Fruit fly (Drosophila melanogaster) whole organism, embryonic: Measurements from ENCODE around the gene CG7601.

ENCODE experiments used
- ATbp ChIP-seq: fragments of 200-800 bp; sonication (Bioruptor generic); optimal IDR thresholded peaks from 2 replicates; lab custom pipeline; 2017; ENCODE audit warnings: missing biosample characterization, mild to moderate bottlenecking, missing genetic modification characterization, missing genetic modification reagents
- Bteb2 ChIP-seq: fragments of 200-800 bp; sonication (Bioruptor generic); optimal IDR thresholded peaks from 2 replicates; lab custom pipeline; 2016; ENCODE audit warnings: missing biosample characterization, missing genetic modification characterization
- CG11723 ChIP-seq: fragments of 200-800 bp; sonication (Bioruptor generic); optimal IDR thresholded peaks from 2 replicates; lab custom pipeline; 2017; ENCODE audit warnings: missing biosample characterization, mild to moderate bottlenecking, missing genetic modification characterization
- CG12236 ChIP-seq: fragments of 200-800 bp; sonication (Bioruptor generic); optimal IDR thresholded peaks from 2 replicates; lab custom pipeline; 2016; ENCODE audit warnings: missing biosample characterization, missing genetic modification characterization
- CG12299 ChIP-seq: fragments of 200-800 bp; sonication (Bioruptor generic); optimal IDR thresholded peaks from 2 replicates; lab custom pipeline; 2018; ENCODE audit warnings: missing biosample characterization, mild to moderate bottlenecking, missing genetic modification characterization
- CG12744 ChIP-seq: fragments of 200-800 bp; sonication (Bioruptor generic); optimal IDR thresholded peaks from 2 replicates; lab custom pipeline; 2016; ENCODE audit warnings: missing biosample characterization, missing genetic modification characterization
- CG13123 ChIP-seq: fragments of 200-800 bp; sonication (Bioruptor generic); optimal IDR thresholded peaks from 2 replicates; lab custom pipeline; 2016; ENCODE audit warnings: missing biosample characterization, missing genetic modification characterization
- CG13296 ChIP-seq: fragments of 200-800 bp; sonication (Bioruptor generic); optimal IDR thresholded peaks from 3 replicates; lab custom pipeline; 2018; ENCODE audit warnings: missing biosample characterization, mild to moderate bottlenecking, missing genetic modification characterization
- CG15011 ChIP-seq: fragments of 200-800 bp; sonication (Bioruptor generic); optimal IDR thresholded peaks from 3 replicates; lab custom pipeline; 2018; ENCODE audit warnings: missing biosample characterization, mild to moderate bottlenecking, missing genetic modification characterization
- CG17568 ChIP-seq: fragments of 200-800 bp; sonication (Bioruptor generic); optimal IDR thresholded peaks from 2 replicates; lab custom pipeline; 2018; ENCODE audit warnings: missing biosample characterization, mild to moderate bottlenecking, missing genetic modification characterization, moderate library complexity
- CG17912 ChIP-seq: fragments of 200-800 bp; sonication (Bioruptor generic); optimal IDR thresholded peaks from 2 replicates; lab custom pipeline; 2018; ENCODE audit warnings: missing biosample characterization, mild to moderate bottlenecking, missing genetic modification characterization
- CG3065 ChIP-seq: fragments of 200-800 bp; sonication (Bioruptor generic); optimal IDR thresholded peaks from 2 replicates; lab custom pipeline; 2016; ENCODE audit warnings: missing biosample characterization, missing genetic modification characterization
- CG31365 ChIP-seq: fragments of 200-800 bp; sonication (Bioruptor generic); optimal IDR thresholded peaks from 2 replicates; lab custom pipeline; 2018; ENCODE audit warnings: missing biosample characterization, mild to moderate bottlenecking, missing genetic modification characterization
- CG31441 ChIP-seq: fragments of 200-800 bp; sonication (Bioruptor generic); IDR thresholded peaks from 2 replicates; pipeline ENCODE4 v1.3.6; 2022; ENCODE audit warnings: missing biosample characterization, missing genetic modification characterization
- CG4282 ChIP-seq: fragments of 200-800 bp; sonication (Bioruptor generic); optimal IDR thresholded peaks from 2 replicates; lab custom pipeline; 2016; ENCODE audit warnings: missing biosample characterization, missing genetic modification characterization
- CG4328 ChIP-seq: fragments of 200-800 bp; sonication (Bioruptor generic); optimal IDR thresholded peaks from 3 replicates; lab custom pipeline; 2017; ENCODE audit warnings: missing biosample characterization, missing genetic modification reagents, missing genetic modification characterization
- CG4360 ChIP-seq: fragments of 200-800 bp; sonication (Bioruptor generic); IDR thresholded peaks from 2 replicates; pipeline ENCODE4 v1.3.6; 2022; ENCODE audit warnings: missing biosample characterization, missing genetic modification characterization
- CG7372 ChIP-seq: fragments of 200-800 bp; sonication (Bioruptor generic); IDR thresholded peaks from 2 replicates; pipeline ENCODE4 v1.3.6; 2022; ENCODE audit warnings: missing biosample characterization, missing genetic modification characterization
- CG7928 ChIP-seq: fragments of 200-800 bp; sonication (Bioruptor generic); optimal IDR thresholded peaks from 2 replicates; lab custom pipeline; 2017; ENCODE audit warnings: missing biosample characterization, mild to moderate bottlenecking, missing genetic modification characterization
- CG7963 ChIP-seq: fragments of 200-800 bp; sonication (Bioruptor generic); IDR thresholded peaks from 3 replicates; pipeline ENCODE4 v1.3.6; 2022; ENCODE audit warnings: missing biosample characterization, missing genetic modification characterization; ENCODE audit not compliant: partially characterized antibody
- CG8089 ChIP-seq: fragments of 200-800 bp; sonication (Bioruptor generic); optimal IDR thresholded peaks from 3 replicates; lab custom pipeline; 2016; ENCODE audit warnings: missing biosample characterization, missing genetic modification characterization
- CG8388 ChIP-seq: fragments of 200-800 bp; sonication (Bioruptor generic); optimal IDR thresholded peaks from 2 replicates; lab custom pipeline; 2019; ENCODE audit warnings: missing biosample characterization, mild to moderate bottlenecking, missing genetic modification characterization, moderate library complexity
- CG9215 ChIP-seq: fragments of 200-800 bp; sonication (Bioruptor generic); IDR thresholded peaks from 2 replicates; pipeline ENCODE4 v1.3.6; 2022; ENCODE audit warnings: missing biosample characterization, missing genetic modification characterization
- GATAe ChIP-seq: fragments of 200-800 bp; sonication (Bioruptor generic); conservative IDR thresholded peaks from 2 replicates; pipeline ENCODE4 v1.3.6; 2022; ENCODE audit warnings: missing biosample characterization, missing genetic modification characterization
- H2.0 ChIP-seq: fragments of 200-800 bp; sonication (Bioruptor generic); IDR thresholded peaks from 2 replicates; pipeline ENCODE4 v1.3.6; 2022; ENCODE audit warnings: missing biosample characterization, missing genetic modification characterization
- Lpt ChIP-seq: fragments of >200 bp; optimal IDR thresholded peaks from 2 replicates; lab custom pipeline; 2018; ENCODE audit warnings: missing biosample characterization, missing genetic modification characterization
- Nf-YA ChIP-seq: fragments of 200-800 bp; sonication (Bioruptor generic); IDR thresholded peaks from 2 replicates; pipeline ENCODE4 v1.3.6; 2022; ENCODE audit warnings: missing biosample characterization, missing genetic modification characterization
- Six4 ChIP-seq: fragments of 200-800 bp; sonication (Bioruptor generic); optimal IDR thresholded peaks from 2 replicates; lab custom pipeline; 2016; ENCODE audit warnings: missing biosample characterization, missing genetic modification characterization
- Vsx1 ChIP-seq: fragments of 200-800 bp; sonication (Bioruptor generic); optimal IDR thresholded peaks from 2 replicates; lab custom pipeline; 2017; ENCODE audit warnings: missing biosample characterization, mild to moderate bottlenecking, missing genetic modification characterization, missing genetic modification reagents
- ab ChIP-seq: fragments of 200-800 bp; sonication (Bioruptor generic); optimal IDR thresholded peaks from 2 replicates; lab custom pipeline; 2016; ENCODE audit warnings: missing biosample characterization, missing genetic modification characterization
- ara ChIP-seq: fragments of 200-800 bp; sonication (Bioruptor generic); IDR thresholded peaks from 2 replicates; pipeline ENCODE4 v1.3.6; 2022; ENCODE audit warnings: missing biosample characterization, missing genetic modification characterization
- ato ChIP-seq: fragments of 200-800 bp; sonication (Bioruptor generic); IDR thresholded peaks from 2 replicates; pipeline ENCODE4 v1.3.6; 2022; ENCODE audit warnings: missing biosample characterization, missing genetic modification characterization; ENCODE audit not compliant: partially characterized antibody
- btn ChIP-seq: fragments of 200-800 bp; sonication (Bioruptor generic); optimal IDR thresholded peaks from 2 replicates; lab custom pipeline; 2016; ENCODE audit warnings: missing biosample characterization, missing genetic modification characterization
- caup ChIP-seq: fragments of 200-800 bp; sonication (Bioruptor generic); optimal IDR thresholded peaks from 3 replicates; lab custom pipeline; 2017; ENCODE audit warnings: missing biosample characterization, mild to moderate bottlenecking, missing genetic modification characterization, moderate library complexity; ENCODE audit not compliant: severe bottlenecking
- cwo ChIP-seq: fragments of 200-800 bp; sonication (Bioruptor generic); optimal IDR thresholded peaks from 3 replicates; lab custom pipeline; 2017; ENCODE audit warnings: missing biosample characterization, missing genetic modification characterization, mild to moderate bottlenecking, moderate library complexity, missing genetic modification reagents
- ems ChIP-seq: fragments of 200-800 bp; sonication (Bioruptor generic); optimal IDR thresholded peaks from 3 replicates; lab custom pipeline; 2016; ENCODE audit warnings: missing biosample characterization, missing genetic modification characterization
- eyg ChIP-seq: fragments of 200-800 bp; sonication (Bioruptor generic); optimal IDR thresholded peaks from 3 replicates; lab custom pipeline; 2016; ENCODE audit warnings: missing biosample characterization, missing genetic modification characterization
- fd64A ChIP-seq: fragments of 200-800 bp; sonication (Bioruptor generic); optimal IDR thresholded peaks from 3 replicates; lab custom pipeline; 2018; ENCODE audit warnings: missing biosample characterization, mild to moderate bottlenecking, missing genetic modification characterization
- fd96Cb ChIP-seq: fragments of 200-800 bp; sonication (Bioruptor generic); optimal IDR thresholded peaks from 2 replicates; lab custom pipeline; 2018; ENCODE audit warnings: missing biosample characterization, mild to moderate bottlenecking, missing genetic modification characterization, moderate library complexity
- hkb ChIP-seq, 2 experiments: fragments of 200-800 bp in 1 of 2; fragments of >200 bp in 1 of 2; sonication (Bioruptor generic) in 1 of 2; IDR thresholded peaks in 1 of 2; optimal IDR thresholded peaks in 1 of 2; 2 replicates each; pipeline versions ENCODE4 v1.3.6 to Lab custom; 2017 to 2022; ENCODE audit warnings: missing biosample characterization in 1 of 2, missing genetic modification characterization in 1 of 2
- lbe ChIP-seq: fragments of 200-800 bp; sonication (Bioruptor generic); optimal IDR thresholded peaks from 2 replicates; lab custom pipeline; 2016; ENCODE audit warnings: missing biosample characterization, mild to moderate bottlenecking, missing genetic modification characterization
- nau ChIP-seq: fragments of 200-800 bp; sonication (Bioruptor generic); optimal IDR thresholded peaks from 3 replicates; lab custom pipeline; 2017; ENCODE audit warnings: missing biosample characterization, mild to moderate bottlenecking, missing genetic modification characterization, missing genetic modification reagents
- repo ChIP-seq: fragments of 200-800 bp; sonication (Bioruptor generic); optimal IDR thresholded peaks from 2 replicates; lab custom pipeline; 2016; ENCODE audit warnings: missing biosample characterization, missing genetic modification characterization
- rib ChIP-seq: fragments of 200-800 bp; sonication (Bioruptor generic); IDR thresholded peaks from 2 replicates; pipeline ENCODE4 v1.3.6; 2022; ENCODE audit warnings: missing biosample characterization, missing genetic modification characterization
- salm ChIP-seq: fragments of 200-800 bp; sonication (Bioruptor generic); optimal IDR thresholded peaks from 2 replicates; lab custom pipeline; 2018; ENCODE audit warnings: missing biosample characterization, mild to moderate bottlenecking, missing genetic modification characterization
- sens ChIP-seq: fragments of 200-800 bp; sonication (Bioruptor generic); peaks from one replicate; lab custom pipeline; 2016; ENCODE audit warnings: missing biosample characterization, missing genetic modification characterization
- sim ChIP-seq: fragments of 200-800 bp; sonication (Bioruptor generic); IDR thresholded peaks from 2 replicates; pipeline ENCODE4 v1.3.6; 2022; ENCODE audit warnings: missing biosample characterization, missing genetic modification characterization
- tio ChIP-seq: fragments of 200-800 bp; sonication (Bioruptor generic); optimal IDR thresholded peaks from 2 replicates; lab custom pipeline; 2017; ENCODE audit warnings: missing biosample characterization, missing genetic modification characterization, inconsistent platforms
- ttk ChIP-seq: fragments of 200-800 bp; sonication (Bioruptor generic); IDR thresholded peaks from 2 replicates; pipeline ENCODE4 v2.1.2; 2022; ENCODE audit warnings: missing biosample characterization, missing genetic modification characterization
- unc-4 ChIP-seq: fragments of 200-800 bp; sonication (Bioruptor generic); IDR thresholded peaks from 2 replicates; pipeline ENCODE4 v1.3.6; 2022; ENCODE audit warnings: missing biosample characterization, missing genetic modification characterization; ENCODE audit not compliant: partially characterized antibody

CG7601 gene

DNA sequence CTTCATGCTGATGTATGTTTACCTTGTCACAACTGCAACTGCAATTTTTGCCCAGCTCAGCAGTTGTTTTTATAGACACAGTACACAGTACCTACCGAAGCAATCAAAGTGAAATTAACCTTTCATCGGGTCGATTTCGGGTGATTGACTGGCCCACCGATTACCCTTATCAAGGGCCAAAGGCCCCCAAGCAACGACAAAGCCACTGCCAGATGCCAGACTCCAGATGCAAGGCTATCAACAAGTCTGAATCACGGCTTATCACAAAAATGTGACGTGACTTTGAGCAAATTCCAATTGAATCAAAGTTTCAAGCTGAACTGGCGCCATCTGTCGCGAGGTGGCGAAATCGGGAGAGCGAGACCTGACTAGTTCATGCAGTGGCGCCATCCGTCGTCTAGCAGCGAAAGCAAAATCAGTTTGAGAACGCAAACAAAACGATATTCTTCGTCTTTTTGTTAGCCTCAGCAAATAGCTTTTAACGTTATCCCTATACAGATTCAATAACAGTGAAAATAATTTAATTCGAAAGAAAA is 19.7 kb downstream of the CG7601 start, which contains the start of gene Obp99b (continued):
- TF ChIP-seq CG15011 (peak; percentile 48), sim (peak; percentile 74; the same call in 1 of the 2 replicates), GATAe (GFP tag; lab: Robert Waterston, UW) (peak; percentile 63), CG12236 (GFP tag; lab: Kevin White, UChicago) (peak; percentile 66), Bteb2 (no peak), CG13296 (peak; percentile 75), CG7372 (GFP tag; lab: Robert Waterston, UW) (peak; percentile 60; the same call in 1 of the 2 replicates), sens (GFP tag; lab: Kevin White, UChicago) (peak; percentile 98), CG3065 (GFP tag; lab: Kevin White, UChicago) (peak; percentile 42), ab (GFP tag; lab: Kevin White, UChicago) (no peak), CG9215 (peak; percentile 49), lbe (GFP tag; lab: Kevin White, UChicago) (no peak), CG31365 (tag; lab: Kevin White, UChicago) (peak; percentile 63), CG4282 (GFP tag; lab: Kevin White, UChicago) (peak; percentile 14), Nf-YA (GFP tag; lab: Robert Waterston, UW) (peak; percentile 71), ara (GFP tag; lab: Robert Waterston, UW) (peak; percentile 77), CG17568 (GFP tag; lab: Kevin White, UChicago) (peak; percentile 70), CG7928 (GFP tag; lab: Kevin White, UChicago) (peak; percentile 22), CG12299 (tag; lab: Kevin White, UChicago) (peak; percentile 34), CG8388 (GFP tag; lab: Kevin White, UChicago) (peak; percentile 53), CG12744 (GFP tag; lab: Kevin White, UChicago) (peak; percentile 3), btn (GFP tag; lab: Kevin White, UChicago) (peak; percentile 83), fd96Cb (peak; percentile 47), hkb (optimal IDR thresholded peaks at IDR 0.05; lab: Kevin White, UChicago) (no peak), hkb (GFP tag; IDR thresholded peaks at IDR 0.05; lab: Robert Waterston, UW) (peak; percentile 78), fd64A (GFP tag; lab: Kevin White, UChicago) (peak; percentile 87), CG31441 (GFP tag; lab: Robert Waterston, UW) (peak; percentile 53), tio (GFP tag; lab: Kevin White, UChicago) (peak; percentile 35), CG7963 (GFP tag; lab: Robert Waterston, UW) (no peak), ato (GFP tag; lab: Robert Waterston, UW) (no peak), ems (GFP tag; lab: Kevin White, UChicago) (peak; percentile 64), CG17912 (peak; percentile 90), CG4360 (no peak), rib (GFP tag; lab: Robert Waterston, UW) (no peak), cwo (GFP tag; lab: Kevin White, UChicago) (no peak), CG13123 (no peak), nau (GFP tag; lab: Kevin White, UChicago) (peak; percentile 70), Six4 (GFP tag; lab: Kevin White, UChicago) (peak; percentile 63), unc-4 (no peak), ATbp (GFP tag; lab: Kevin White, UChicago) (peak; percentile 82), Vsx1 (GFP tag; lab: Kevin White, UChicago) (peak; percentile 69), Lpt (GFP tag; lab: Kevin White, UChicago) (no peak), CG11723 (peak; percentile 70), CG4328 (GFP tag; lab: Kevin White, UChicago) (peak; percentile 52), eyg (GFP tag; lab: Kevin White, UChicago) (peak; percentile 68), ttk (GFP tag; lab: Robert Waterston, UW) (peak; percentile 64), salm (tag; lab: Kevin White, UChicago) (peak; percentile 10), H2.0 (GFP tag; lab: Robert Waterston, UW) (peak; percentile 77), repo (GFP tag; lab: Kevin White, UChicago) (peak; percentile 75), caup (GFP tag; lab: Kevin White, UChicago) (peak; percentile 85), CG8089 (GFP tag; lab: Kevin White, UChicago) (peak; percentile 85)
